Worm (Caenorhabditis elegans) whole organism, late embryonic: ENCODE measurements around the gene lin-56.

Source experiments
- ets-4 ChIP-seq: sonication (generic microtip); optimal IDR thresholded peaks from 2 replicates; lab custom pipeline; 2016; ENCODE audit warnings: missing genetic modification characterization, missing compliant biosample characterization
- nhr-11 ChIP-seq: fragments of 150-350 bp; optimal IDR thresholded peaks from 2 replicates; lab custom pipeline; 2014; ENCODE audit warnings: missing biosample characterization, missing genetic modification characterization

ce11 chrII:10410989-10411388, 38.8 kb upstream of the lin-56 start, which contains the start of gene E04D5.5:
- TF ChIP-seq ets-4 (tag; lab: Kevin White, UChicago) = no peak
- TF ChIP-seq nhr-11 (tag; lab: Kevin White, UChicago) = no peak
